Fruit fly (Drosophila melanogaster) whole organism, embryonic: Measurements from ENCODE around the gene CG44838.

Source experiments
- ATbp ChIP-seq: fragments of 200-800 bp; sonication (Bioruptor generic); optimal IDR thresholded peaks from 2 replicates; lab custom pipeline; 2017; ENCODE audit warnings: missing biosample characterization, mild to moderate bottlenecking, missing genetic modification characterization, missing genetic modification reagents
- Abd-B ChIP-seq: fragments of 200-800 bp; sonication (Bioruptor generic); optimal IDR thresholded peaks from 2 replicates; lab custom pipeline; 2018; ENCODE audit warnings: missing biosample characterization, mild to moderate bottlenecking, missing genetic modification characterization, moderate library complexity
- Awh ChIP-seq: fragments of 200-800 bp; sonication (Bioruptor generic); IDR thresholded peaks from 2 replicates; pipeline ENCODE4, ENCODE4 v1.3.6; 2022; ENCODE audit warnings: missing biosample characterization, missing genetic modification characterization
- BtbVII ChIP-seq: fragments of 200-800 bp; sonication (Bioruptor generic); optimal IDR thresholded peaks from 3 replicates; lab custom pipeline; 2017; ENCODE audit warnings: missing biosample characterization, mild to moderate bottlenecking, missing genetic modification characterization
- CG10543 ChIP-seq: fragments of 200-800 bp; sonication (Bioruptor generic); optimal IDR thresholded peaks from 3 replicates; lab custom pipeline; 2017; ENCODE audit warnings: missing biosample characterization, mild to moderate bottlenecking, missing genetic modification characterization, moderate library complexity
- CG12942 ChIP-seq: fragments of 200-800 bp; sonication (Bioruptor generic); optimal IDR thresholded peaks from 3 replicates; lab custom pipeline; 2016; ENCODE audit warnings: missing biosample characterization, missing genetic modification characterization
- CG15269 ChIP-seq: fragments of 200-800 bp; sonication (Bioruptor generic); optimal IDR thresholded peaks from 2 replicates; lab custom pipeline; 2018; ENCODE audit warnings: missing biosample characterization, mild to moderate bottlenecking, missing genetic modification characterization, moderate library complexity
- CG17568 ChIP-seq: fragments of 200-800 bp; sonication (Bioruptor generic); optimal IDR thresholded peaks from 2 replicates; lab custom pipeline; 2018; ENCODE audit warnings: missing biosample characterization, mild to moderate bottlenecking, missing genetic modification characterization, moderate library complexity
- CG17829 ChIP-seq: fragments of 200-800 bp; optimal IDR thresholded peaks from 2 replicates; lab custom pipeline; 2019; ENCODE audit warnings: missing biosample characterization, mild to moderate bottlenecking, missing genetic modification characterization, moderate library complexity
- CG18476 ChIP-seq: fragments of 200-800 bp; sonication (Bioruptor generic); optimal IDR thresholded peaks from 2 replicates; lab custom pipeline; 2016; ENCODE audit warnings: missing biosample characterization, mild to moderate bottlenecking, missing genetic modification characterization
- CG2199 ChIP-seq: fragments of 200-800 bp; sonication (Bioruptor generic); IDR thresholded peaks from 3 replicates; pipeline ENCODE4 v1.3.6; 2022; ENCODE audit warnings: missing biosample characterization, missing genetic modification characterization
- CG2678 ChIP-seq: fragments of 200-800 bp; sonication (Bioruptor generic); optimal IDR thresholded peaks from 3 replicates; lab custom pipeline; 2019; ENCODE audit warnings: missing biosample characterization, mild to moderate bottlenecking, missing genetic modification characterization, moderate library complexity
- CG31365 ChIP-seq: fragments of 200-800 bp; sonication (Bioruptor generic); optimal IDR thresholded peaks from 2 replicates; lab custom pipeline; 2018; ENCODE audit warnings: missing biosample characterization, mild to moderate bottlenecking, missing genetic modification characterization
- CG34376 ChIP-seq: fragments of 200-800 bp; sonication (Bioruptor generic); optimal IDR thresholded peaks from 2 replicates; lab custom pipeline; 2018; ENCODE audit warnings: missing biosample characterization, mild to moderate bottlenecking, missing genetic modification characterization
- CG5180 ChIP-seq: fragments of 200-800 bp; sonication (Bioruptor generic); optimal IDR thresholded peaks from 3 replicates; lab custom pipeline; 2017; ENCODE audit warnings: missing biosample characterization, missing genetic modification characterization, mild to moderate bottlenecking, moderate library complexity, missing genetic modification reagents
- CG5953 ChIP-seq: fragments of 200-800 bp; sonication (Bioruptor generic); IDR thresholded peaks from 2 replicates; pipeline ENCODE4 v1.3.6; 2022; ENCODE audit warnings: missing biosample characterization, missing genetic modification characterization
- CG6854 ChIP-seq: fragments of 200-800 bp; sonication (Bioruptor generic); optimal IDR thresholded peaks from 3 replicates; lab custom pipeline; 2017; ENCODE audit warnings: missing biosample characterization, mild to moderate bottlenecking, missing genetic modification characterization
- CG7786 ChIP-seq: fragments of 200-800 bp; sonication (Bioruptor generic); optimal IDR thresholded peaks from 2 replicates; lab custom pipeline; 2016; ENCODE audit warnings: missing biosample characterization, missing genetic modification characterization
- CG8924 ChIP-seq: fragments of 200-800 bp; optimal IDR thresholded peaks from 3 replicates; lab custom pipeline; 2019; ENCODE audit warnings: missing biosample characterization, mild to moderate bottlenecking, missing genetic modification characterization, moderate library complexity
- CG9437 ChIP-seq: fragments of 200-800 bp; sonication (Bioruptor generic); optimal IDR thresholded peaks from 2 replicates; lab custom pipeline; 2018; ENCODE audit warnings: missing biosample characterization, mild to moderate bottlenecking, missing genetic modification characterization
- CG9609 ChIP-seq: fragments of 200-800 bp; sonication (Bioruptor generic); optimal IDR thresholded peaks from 3 replicates; lab custom pipeline; 2016; ENCODE audit warnings: missing biosample characterization, missing genetic modification characterization
- CoRest ChIP-seq: fragments of 200-800 bp; sonication (Bioruptor generic); optimal IDR thresholded peaks from 3 replicates; lab custom pipeline; 2018; ENCODE audit warnings: missing biosample characterization, mild to moderate bottlenecking, missing genetic modification characterization, moderate library complexity
- D ChIP-seq, 2 experiments: fragments of 200-800 bp in 1 of 2; fragments of >200 bp in 1 of 2; sonication (Bioruptor generic) in 1 of 2; optimal IDR thresholded peaks; 2 replicates in 1 of 2; 3 replicates in 1 of 2; lab custom pipeline; 2017; ENCODE audit warnings: mild to moderate bottlenecking in 1 of 2, missing biosample characterization in 1 of 2, missing genetic modification characterization in 1 of 2, missing genetic modification reagents in 1 of 2
- Fer1 ChIP-seq: fragments of 200-800 bp; sonication (Bioruptor generic); optimal IDR thresholded peaks from 2 replicates; lab custom pipeline; 2017; ENCODE audit warnings: missing biosample characterization, mild to moderate bottlenecking, missing genetic modification characterization
- Fer3 ChIP-seq: fragments of 200-800 bp; sonication (Bioruptor generic); optimal IDR thresholded peaks from 2 replicates; lab custom pipeline; 2018; ENCODE audit warnings: missing biosample characterization, mild to moderate bottlenecking, missing genetic modification characterization, moderate library complexity
- Hmr ChIP-seq: fragments of 200-800 bp; sonication (Bioruptor generic); optimal IDR thresholded peaks from 3 replicates; lab custom pipeline; 2017; ENCODE audit warnings: mild to moderate bottlenecking, missing biosample characterization, missing genetic modification reagents, missing genetic modification characterization
- Rx ChIP-seq: fragments of 200-800 bp; sonication (Bioruptor generic); IDR thresholded peaks from 2 replicates; pipeline ENCODE4 v1.3.6; 2022; ENCODE audit warnings: missing biosample characterization, missing genetic modification characterization
- Trl ChIP-seq, 3 experiments: fragments of >200 bp in 2 of 3; fragments of 200-800 bp in 1 of 3; sonication (Bioruptor generic) in 1 of 3; optimal IDR thresholded peaks; 2 replicates in 1 of 3; 3 replicates in 2 of 3; lab custom pipeline; 2016 to 2017; ENCODE audit warnings: missing biosample characterization in 1 of 3, missing genetic modification characterization in 1 of 3
- caup ChIP-seq: fragments of 200-800 bp; sonication (Bioruptor generic); optimal IDR thresholded peaks from 3 replicates; lab custom pipeline; 2017; ENCODE audit warnings: missing biosample characterization, mild to moderate bottlenecking, missing genetic modification characterization, moderate library complexity; ENCODE audit not compliant: severe bottlenecking
- corto ChIP-seq: fragments of 200-800 bp; sonication (Bioruptor generic); optimal IDR thresholded peaks from 2 replicates; lab custom pipeline; 2016; ENCODE audit warnings: missing biosample characterization, mild to moderate bottlenecking, missing genetic modification characterization, moderate library complexity
- crp ChIP-seq, 2 experiments: fragments of 200-800 bp; sonication (Bioruptor generic); optimal IDR thresholded peaks; 2 replicates in 1 of 2; 3 replicates in 1 of 2; lab custom pipeline; 2017; ENCODE audit warnings: missing biosample characterization in 2 of 2, missing genetic modification characterization in 2 of 2, mild to moderate bottlenecking in 1 of 2, moderate library complexity in 1 of 2
- cwo ChIP-seq: fragments of 200-800 bp; sonication (Bioruptor generic); optimal IDR thresholded peaks from 3 replicates; lab custom pipeline; 2017; ENCODE audit warnings: missing biosample characterization, missing genetic modification characterization, mild to moderate bottlenecking, moderate library complexity, missing genetic modification reagents
- da ChIP-seq: fragments of 200-800 bp; sonication (Bioruptor generic); optimal IDR thresholded peaks from 2 replicates; lab custom pipeline; 2016; ENCODE audit warnings: missing biosample characterization, missing genetic modification characterization
- fd96Cb ChIP-seq: fragments of 200-800 bp; sonication (Bioruptor generic); optimal IDR thresholded peaks from 2 replicates; lab custom pipeline; 2018; ENCODE audit warnings: missing biosample characterization, mild to moderate bottlenecking, missing genetic modification characterization, moderate library complexity
- gfzf ChIP-seq: fragments of 200-800 bp; sonication (Bioruptor generic); optimal IDR thresholded peaks from 2 replicates; lab custom pipeline; 2016; ENCODE audit warnings: missing biosample characterization, mild to moderate bottlenecking, missing genetic modification characterization, moderate library complexity
- grn ChIP-seq: fragments of 200-800 bp; sonication (Bioruptor generic); optimal IDR thresholded peaks from 3 replicates; lab custom pipeline; 2017; ENCODE audit warnings: missing biosample characterization, missing genetic modification characterization
- gsb-n ChIP-seq: fragments of 200-800 bp; sonication (Bioruptor generic); optimal IDR thresholded peaks from 3 replicates; lab custom pipeline; 2018; ENCODE audit warnings: missing biosample characterization, mild to moderate bottlenecking, missing genetic modification characterization
- kay ChIP-seq: fragments of 200-800 bp; sonication (Bioruptor generic); optimal IDR thresholded peaks from 2 replicates; lab custom pipeline; 2016; ENCODE audit warnings: missing biosample characterization, missing genetic modification characterization
- p53 ChIP-seq: fragments of 200-800 bp; sonication (Bioruptor generic); optimal IDR thresholded peaks from 2 replicates; lab custom pipeline; 2016; ENCODE audit warnings: missing biosample characterization, missing genetic modification characterization
- sc ChIP-seq, 3 experiments: fragments of >200 bp in 2 of 3; fragments of 200-800 bp in 1 of 3; sonication (Bioruptor generic) in 1 of 3; optimal IDR thresholded peaks; 2 replicates in 2 of 3; 3 replicates in 1 of 3; lab custom pipeline; 2017; ENCODE audit warnings: mild to moderate bottlenecking in 1 of 3, missing biosample characterization in 1 of 3, missing genetic modification characterization in 1 of 3, missing genetic modification reagents in 1 of 3
- schlank ChIP-seq: fragments of 200-800 bp; sonication (Bioruptor generic); optimal IDR thresholded peaks from 2 replicates; lab custom pipeline; 2018; ENCODE audit warnings: missing biosample characterization, mild to moderate bottlenecking, missing genetic modification characterization
- sens ChIP-seq: fragments of 200-800 bp; sonication (Bioruptor generic); peaks from one replicate; lab custom pipeline; 2016; ENCODE audit warnings: missing biosample characterization, missing genetic modification characterization
- stwl ChIP-seq: fragments of 200-800 bp; sonication (Bioruptor generic); optimal IDR thresholded peaks from 3 replicates; lab custom pipeline; 2018; ENCODE audit warnings: missing biosample characterization, mild to moderate bottlenecking, missing genetic modification characterization, moderate library complexity
- sug ChIP-seq: fragments of 200-800 bp; optimal IDR thresholded peaks from 2 replicates; lab custom pipeline; 2019; ENCODE audit warnings: missing biosample characterization, mild to moderate bottlenecking, missing genetic modification characterization, moderate library complexity
- tll ChIP-seq, 2 experiments: fragments of 200-800 bp in 1 of 2; fragments of >200 bp in 1 of 2; sonication (Bioruptor generic) in 1 of 2; optimal IDR thresholded peaks; 2 replicates each; lab custom pipeline; 2017 to 2019; ENCODE audit warnings: missing biosample characterization in 2 of 2, missing genetic modification characterization in 2 of 2, mild to moderate bottlenecking in 1 of 2, moderate library complexity in 1 of 2
- toy ChIP-seq: fragments of 200-800 bp; sonication (Bioruptor generic); IDR thresholded peaks from 2 replicates; pipeline ENCODE4 v1.3.6; 2022; ENCODE audit warnings: missing biosample characterization, missing genetic modification characterization
- zf30C ChIP-seq: fragments of 200-800 bp; sonication (Bioruptor generic); optimal IDR thresholded peaks from 3 replicates; lab custom pipeline; 2018; ENCODE audit warnings: missing biosample characterization, mild to moderate bottlenecking, missing genetic modification characterization

CG44838 gene

dm6 chr3L:9447239-9447777 is 13.5 kb upstream of the CG44838 start (continued):
- no peak for TF ChIP-seq da (GFP tag; lab: Kevin White, UChicago)
- TF ChIP-seq corto: peak; percentile 2
- TF ChIP-seq Rx: peak; percentile 29; the same call in 1 of the 2 replicates
- TF ChIP-seq sug (tag; lab: Kevin White, UChicago): peak; percentile 49
- no peak for TF ChIP-seq CoRest (tag; lab: Kevin White, UChicago)
- TF ChIP-seq BtbVII (GFP tag; lab: Kevin White, UChicago): peak; percentile 1
- TF ChIP-seq Fer3 (tag; lab: Kevin White, UChicago): peak; percentile 12
- TF ChIP-seq schlank: no peak
- peak; percentile 6 for TF ChIP-seq Abd-B
- no peak for TF ChIP-seq CG17829 (tag; lab: Kevin White, UChicago)
- no peak for TF ChIP-seq p53 (GFP tag; lab: Kevin White, UChicago)
- peak; percentile 92 for TF ChIP-seq kay (GFP tag; lab: Kevin White, UChicago)
- peak; percentile 22 for TF ChIP-seq cwo (GFP tag; lab: Kevin White, UChicago)
- TF ChIP-seq CG34376 (GFP tag; lab: Kevin White, UChicago): peak; percentile 79
- peak; percentile 5 for TF ChIP-seq CG8924
- TF ChIP-seq toy (GFP tag; lab: Robert Waterston, UW): no peak
- TF ChIP-seq ATbp (GFP tag; lab: Kevin White, UChicago): no peak
- TF ChIP-seq crp (GFP tag; optimal IDR thresholded peaks at IDR 0.05; lab: Kevin White, UChicago): no peak
- peak; percentile 19 for TF ChIP-seq CG2678 (tag; lab: Kevin White, UChicago)
- no peak for TF ChIP-seq CG6854
- TF ChIP-seq stwl: no peak
- TF ChIP-seq CG12942 (GFP tag; lab: Kevin White, UChicago): no peak
- TF ChIP-seq CG18476: no peak
- TF ChIP-seq gsb-n (tag; lab: Kevin White, UChicago): peak; percentile 78
- peak; percentile 36 for TF ChIP-seq Hmr (GFP tag; lab: Kevin White, UChicago)
- TF ChIP-seq CG7786 (GFP tag; lab: Kevin White, UChicago): no peak
- TF ChIP-seq CG5953 (GFP tag; lab: Robert Waterston, UW): no peak
- TF ChIP-seq CG15269 (tag; lab: Kevin White, UChicago): peak; percentile 14
- peak; percentile 86 for TF ChIP-seq sens
- TF ChIP-seq gfzf (GFP tag; lab: Kevin White, UChicago): no peak
- peak; percentile 36 for TF ChIP-seq caup (GFP tag; lab: Kevin White, UChicago)
- peak; percentile 86 for TF ChIP-seq grn (GFP tag; lab: Kevin White, UChicago)
- peak; percentile 89 for TF ChIP-seq D (optimal IDR thresholded peaks at IDR 0.05; lab: Kevin White, UChicago)
- no peak for TF ChIP-seq D (GFP tag; optimal IDR thresholded peaks at IDR 0.05; lab: Kevin White, UChicago)
- TF ChIP-seq fd96Cb (tag; lab: Kevin White, UChicago): no peak
- TF ChIP-seq Awh (GFP tag; lab: Robert Waterston, UW): 0 out of 2 replicates have a peak, but pooled peaks have one; percentile 33
- no peak for TF ChIP-seq Trl (optimal IDR thresholded peaks at IDR 0.05; lab: Kevin White, UChicago)
- TF ChIP-seq Trl (GFP tag; optimal IDR thresholded peaks at IDR 0.05; lab: Kevin White, UChicago): no peak
- no peak for TF ChIP-seq CG31365 (tag; lab: Kevin White, UChicago)
- TF ChIP-seq CG9609: no peak
- TF ChIP-seq Fer1 (GFP tag; lab: Kevin White, UChicago): peak; percentile 23
- TF ChIP-seq sc (optimal IDR thresholded peaks at IDR 0.05; lab: Kevin White, UChicago): no peak
- TF ChIP-seq sc (GFP tag; optimal IDR thresholded peaks at IDR 0.05; lab: Kevin White, UChicago): no peak
- no peak for TF ChIP-seq CG9437 (GFP tag; lab: Kevin White, UChicago)
- no peak for TF ChIP-seq zf30C (GFP tag; lab: Kevin White, UChicago)
- 0 out of 3 replicates have a peak, but pooled peaks have one; percentile 8 for TF ChIP-seq CG2199 (GFP tag; lab: Robert Waterston, UW)
- no peak for TF ChIP-seq CG17568
- TF ChIP-seq tll (GFP tag; optimal IDR thresholded peaks at IDR 0.05; lab: Kevin White, UChicago): peak in 1 of 2 experiments; percentile 45
- TF ChIP-seq CG5180 (GFP tag; lab: Kevin White, UChicago): no peak
- peak; percentile 43 for TF ChIP-seq CG10543 (GFP tag; lab: Kevin White, UChicago)
